Fruit fly (Drosophila melanogaster): ENCODE data around the gene CG18284.

CG18284 gene

DNA sequence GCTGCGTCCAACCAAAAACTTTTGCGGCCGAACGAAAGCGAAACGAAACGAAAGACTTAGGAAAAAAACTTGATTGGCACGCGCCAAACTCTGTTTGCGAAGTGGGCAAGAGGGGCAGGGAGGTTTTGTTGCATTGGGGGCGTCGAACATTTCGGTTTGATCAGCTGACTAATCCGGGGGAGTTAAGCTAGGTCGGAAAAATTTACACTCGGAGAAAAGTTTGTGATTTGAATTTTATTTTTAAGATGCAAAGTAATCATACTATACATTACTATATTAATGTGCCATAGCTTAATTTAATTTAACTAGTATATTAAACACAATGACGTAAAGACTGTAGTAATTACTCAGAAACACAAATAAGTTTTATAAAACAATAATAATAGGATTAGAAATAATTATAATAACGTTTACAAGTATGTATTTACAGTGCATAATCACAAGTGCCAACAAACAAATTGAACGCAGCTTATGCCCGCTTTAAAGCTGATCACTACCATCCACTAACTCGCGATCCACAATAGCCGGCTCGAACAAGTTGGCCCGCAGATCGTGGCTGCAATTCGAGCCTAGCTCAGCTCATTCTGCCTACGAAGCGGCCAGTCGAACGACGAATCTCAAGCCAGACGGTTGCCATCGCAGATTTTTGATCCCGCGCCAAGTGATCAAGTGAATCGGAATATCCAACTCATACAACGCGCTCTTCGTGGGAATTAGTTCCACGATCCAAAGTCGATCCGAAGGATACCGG, 17.9 kb downstream of the CG18284 start, which contains the start of gene CG31871 (continued):
- no peak for TF ChIP-seq Rx (GFP tag; IDR thresholded peaks at IDR 0.05)
- no peak for TF ChIP-seq B-H2 (GFP tag; optimal IDR thresholded peaks at IDR 0.05)
- peak; percentile 61 for TF ChIP-seq CG14014 (GFP tag; IDR thresholded peaks at IDR 0.05)
- no peak for TF ChIP-seq ham (GFP tag; IDR thresholded peaks at IDR 0.05)
- no peak for TF ChIP-seq CG33557 (GFP tag; optimal IDR thresholded peaks at IDR 0.05)
- no peak for TF ChIP-seq Scr (GFP tag; IDR thresholded peaks at IDR 0.05; ENCODE audit: partially characterized antibody)
- no peak for TF ChIP-seq gcm2 (GFP tag; optimal IDR thresholded peaks at IDR 0.05)
- peak; percentile 25 for TF ChIP-seq CG2120 (GFP tag; optimal IDR thresholded peaks at IDR 0.05)
- peak; percentile 67 for TF ChIP-seq E2f1 (GFP tag; IDR thresholded peaks at IDR 0.05)
- peak; percentile 9 for TF ChIP-seq kah (GFP tag; optimal IDR thresholded peaks at IDR 0.05)
- peak; percentile 91 for TF ChIP-seq sd (tag; optimal IDR thresholded peaks at IDR 0.05)
- TF ChIP-seq Hr39 (optimal IDR thresholded peaks at IDR 0.05): no peak
- no peak for TF ChIP-seq CG14860 (GFP tag; IDR thresholded peaks at IDR 0.05; ENCODE audit: partially characterized antibody)
- no peak for TF ChIP-seq CG12236 (GFP tag; optimal IDR thresholded peaks at IDR 0.05)
- no peak for TF ChIP-seq bigmax (GFP tag; optimal IDR thresholded peaks at IDR 0.05)
- TF ChIP-seq NK7.1 (GFP tag; optimal IDR thresholded peaks at IDR 0.05): no peak
- no peak for TF ChIP-seq tll (GFP tag; optimal IDR thresholded peaks at IDR 0.05)
- no peak for TF ChIP-seq knrl (GFP tag; IDR thresholded peaks at IDR 0.05; ENCODE audit: partially characterized antibody)
- no peak for TF ChIP-seq pum (GFP tag; optimal IDR thresholded peaks at IDR 0.05)
- no peak for TF ChIP-seq Sry-β (GFP tag; optimal IDR thresholded peaks at IDR 0.05)
- TF ChIP-seq org-1 (GFP tag; optimal IDR thresholded peaks at IDR 0.05): peak; percentile 49
- TF ChIP-seq CG17829 (tag; optimal IDR thresholded peaks at IDR 0.05): peak; percentile 80
- TF ChIP-seq CrebB (tag; optimal IDR thresholded peaks at IDR 0.05): peak; percentile 20
- peak; percentile 19 for TF ChIP-seq CG12155 (GFP tag; optimal IDR thresholded peaks at IDR 0.05)
- TF ChIP-seq jumu (GFP tag; optimal IDR thresholded peaks at IDR 0.05): no peak
- peak; percentile 81 for TF ChIP-seq bcd (GFP tag; optimal IDR thresholded peaks at IDR 0.05)
- TF ChIP-seq CG3065 (GFP tag; optimal IDR thresholded peaks at IDR 0.05): no peak
- TF ChIP-seq Dfd (GFP tag; optimal IDR thresholded peaks at IDR 0.05): no peak
- peak; percentile 65 for TF ChIP-seq croc (GFP tag; conservative IDR thresholded peaks at IDR 0.05)
- TF ChIP-seq CG1529 (GFP tag; optimal IDR thresholded peaks at IDR 0.05): peak; percentile 35
- TF ChIP-seq corto (GFP tag; optimal IDR thresholded peaks at IDR 0.05): no peak
- TF ChIP-seq CG8765 (GFP tag; IDR thresholded peaks at IDR 0.05): no peak
- peak; percentile 6 for TF ChIP-seq CG2116 (GFP tag; optimal IDR thresholded peaks at IDR 0.05)
- TF ChIP-seq CG13775 (GFP tag; optimal IDR thresholded peaks at IDR 0.05): peak; percentile 57
- TF ChIP-seq tgo (GFP tag; IDR thresholded peaks at IDR 0.05): peak; percentile 77
- TF ChIP-seq CG9437 (GFP tag; optimal IDR thresholded peaks at IDR 0.05): peak; percentile 65
- peak; percentile 36 for TF ChIP-seq Chrac-16 (GFP tag; optimal IDR thresholded peaks at IDR 0.05)
- TF ChIP-seq CG4424 (GFP tag; optimal IDR thresholded peaks at IDR 0.05): peak; percentile 75
- TF ChIP-seq Atf3 (GFP tag; optimal IDR thresholded peaks at IDR 0.05): no peak
- TF ChIP-seq CG18476 (GFP tag; optimal IDR thresholded peaks at IDR 0.05): no peak
- TF ChIP-seq repo (GFP tag; optimal IDR thresholded peaks at IDR 0.05): no peak
- TF ChIP-seq CG14441 (GFP tag; IDR thresholded peaks at IDR 0.05): peak; percentile 71
- TF ChIP-seq pb (GFP tag; optimal IDR thresholded peaks at IDR 0.05): no peak
- peak; percentile 88 for TF ChIP-seq nmo (GFP tag; optimal IDR thresholded peaks at IDR 0.05)
- peak; percentile 81 for TF ChIP-seq CG7556 (GFP tag; optimal IDR thresholded peaks at IDR 0.05)
- TF ChIP-seq Awh (GFP tag; IDR thresholded peaks at IDR 0.05): no peak
- peak; percentile 42 for TF ChIP-seq CG17568 (GFP tag; optimal IDR thresholded peaks at IDR 0.05)
- peak; percentile 74 for TF ChIP-seq CG13296 (GFP tag; optimal IDR thresholded peaks at IDR 0.05)
- no peak for TF ChIP-seq gfzf (GFP tag; optimal IDR thresholded peaks at IDR 0.05)
- no peak for TF ChIP-seq CG6791 (GFP tag; IDR thresholded peaks at IDR 0.05; ENCODE audit: partially characterized antibody)
